Worm (Caenorhabditis elegans): ENCODE results near the gene W03G1.2.

The W03G1.2 gene

DNA sequence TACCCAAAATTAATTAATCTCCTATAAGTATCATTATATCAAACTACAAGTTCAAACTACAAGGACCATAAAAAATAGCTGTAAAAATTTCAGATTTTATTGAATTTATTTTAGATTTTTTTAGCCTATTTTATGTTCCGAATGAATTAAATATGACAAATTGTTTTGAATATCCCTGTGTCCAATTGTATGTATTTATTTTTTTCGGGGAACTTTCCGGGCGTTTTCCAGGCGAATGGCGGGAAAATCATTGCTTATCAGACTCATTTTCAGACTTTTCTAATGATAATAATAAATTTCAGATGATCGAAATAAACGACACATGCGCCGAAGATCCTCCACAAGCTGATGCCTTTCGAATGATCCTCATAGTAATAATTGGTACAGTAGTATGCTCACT lies 23.5 kb downstream of the W03G1.2 start, which contains the start of gene F56A11.4:
TSS of gene F56A11.4 (plus strand) at position 301 of the 400 bp plus-strand sequence.
- TF ChIP-seq hlh-30 (tag; optimal IDR thresholded peaks at IDR 0.05; ENCODE audit: insufficient read depth) = no peak
- TF ChIP-seq ztf-7 (tag; optimal IDR thresholded peaks at IDR 0.05) = no peak
- TF ChIP-seq dve-1 (tag; optimal IDR thresholded peaks at IDR 0.05; ENCODE audit: insufficient read depth) = no peak
- no peak for TF ChIP-seq nhr-28 (tag; optimal IDR thresholded peaks at IDR 0.05)
- TF ChIP-seq dmd-9 (GFP tag; IDR thresholded peaks at IDR 0.05) = no peak
- TF ChIP-seq fkh-10 (GFP tag; optimal IDR thresholded peaks at IDR 0.05) = no peak
- TF ChIP-seq mxl-2 (GFP tag; conservative IDR thresholded peaks at IDR 0.05) = no peak
- TF ChIP-seq Y75B8A.6 (GFP tag; IDR thresholded peaks at IDR 0.05) = no peak
- no peak for TF ChIP-seq F49E8.2 (tag; optimal IDR thresholded peaks at IDR 0.05; ENCODE audit: borderline replicate concordance)
- no peak for TF ChIP-seq pqm-1 (tag; optimal IDR thresholded peaks at IDR 0.05)
- no peak for TF ChIP-seq cey-2 (tag; optimal IDR thresholded peaks at IDR 0.05; ENCODE audit: borderline replicate concordance, insufficient read depth)
- TF ChIP-seq nhr-25 (tag; optimal IDR thresholded peaks at IDR 0.05; ENCODE audit: borderline replicate concordance, insufficient read depth) = no peak
- TF ChIP-seq fos-1 (tag; optimal IDR thresholded peaks at IDR 0.05) = no peak
- TF ChIP-seq Y5F2A.4 (GFP tag; optimal IDR thresholded peaks at IDR 0.05) = no peak
- TF ChIP-seq duxl-1 (tag; optimal IDR thresholded peaks at IDR 0.05; ENCODE audit: poor library complexity) = no peak
- TF ChIP-seq madf-5 (GFP tag; IDR thresholded peaks at IDR 0.05) = no peak
- no peak for TF ChIP-seq nhr-102 (tag; optimal IDR thresholded peaks at IDR 0.05)
- TF ChIP-seq pha-4 (GFP tag; IDR thresholded peaks at IDR 0.05) = no peak
- TF ChIP-seq pha-4 (tag; optimal IDR thresholded peaks at IDR 0.05) = no peak
- no peak for TF ChIP-seq ceh-82 (tag; optimal IDR thresholded peaks at IDR 0.05)

DNA sequence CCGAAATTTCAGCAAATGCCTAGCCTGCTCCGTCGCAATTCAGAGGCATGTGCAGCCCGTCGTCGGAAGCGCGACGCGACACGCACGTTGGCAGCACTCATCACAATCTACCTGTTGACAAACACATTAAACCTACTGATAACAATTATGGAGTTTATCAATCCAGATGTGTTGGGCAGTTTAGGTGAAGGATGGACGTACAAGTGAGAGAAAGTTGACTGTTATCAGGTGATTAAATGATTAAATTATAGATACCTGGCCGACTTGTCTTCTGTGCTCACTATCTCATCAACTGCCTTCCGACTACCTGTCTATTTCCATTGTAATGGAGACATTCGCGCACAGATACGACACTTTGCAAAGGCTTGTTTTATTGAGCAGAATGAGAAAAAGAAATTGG lies 27.5 kb downstream of the W03G1.2 start:
- TF ChIP-seq nhr-237 (tag; optimal IDR thresholded peaks at IDR 0.05) = no peak
- no peak for TF ChIP-seq madf-5 (GFP tag; IDR thresholded peaks at IDR 0.05)
- TF ChIP-seq nhr-11 (tag; optimal IDR thresholded peaks at IDR 0.05) = no peak
- no peak for TF ChIP-seq nhr-42 (GFP tag; IDR thresholded peaks at IDR 0.05)
- TF ChIP-seq tag-97 (GFP tag; IDR thresholded peaks at IDR 0.05) = no peak
- TF ChIP-seq egl-43 (GFP tag; IDR thresholded peaks at IDR 0.05) = no peak
- 0 out of 2 replicates have a peak, but pooled peaks have one; percentile 40 for TF ChIP-seq ceh-20 (GFP tag; IDR thresholded peaks at IDR 0.05)
- no peak for TF ChIP-seq F49E8.2 (tag; optimal IDR thresholded peaks at IDR 0.05; ENCODE audit: borderline replicate concordance)
- TF ChIP-seq unc-130 (GFP tag; optimal IDR thresholded peaks at IDR 0.05) = no peak
- no peak for TF ChIP-seq lin-15B (tag; optimal IDR thresholded peaks at IDR 0.05)
- TF ChIP-seq daf-12 (tag; optimal IDR thresholded peaks at IDR 0.05) = no peak
- TF ChIP-seq attf-4 (tag; optimal IDR thresholded peaks at IDR 0.05) = no peak
- TF ChIP-seq F44E2.7 (GFP tag; IDR thresholded peaks at IDR 0.05) = no peak
- TF ChIP-seq ztf-7 (tag; optimal IDR thresholded peaks at IDR 0.05) = no peak
- no peak for TF ChIP-seq ceh-62 (tag; optimal IDR thresholded peaks at IDR 0.05)
- TF ChIP-seq nhr-48 (tag; optimal IDR thresholded peaks at IDR 0.05) = peak; percentile 32
- no peak for TF ChIP-seq dmd-8 (GFP tag; IDR thresholded peaks at IDR 0.05)
- no peak for TF ChIP-seq T20F7.1 (GFP tag; optimal IDR thresholded peaks at IDR 0.05)
- no peak for TF ChIP-seq F10B5.3 (tag; optimal IDR thresholded peaks at IDR 0.05)
- TF ChIP-seq daf-16 (GFP tag; optimal IDR thresholded peaks at IDR 0.05) = peak in 1 of 2 experiments; percentile 70
- TF ChIP-seq daf-16 (tag; optimal IDR thresholded peaks at IDR 0.05) = peak; percentile 83
- TF ChIP-seq ama-1 (optimal IDR thresholded peaks at IDR 0.05) = no peak
- no peak for TF ChIP-seq F37D6.2 (tag; optimal IDR thresholded peaks at IDR 0.05)
- no peak for TF ChIP-seq ceh-28 (tag; optimal IDR thresholded peaks at IDR 0.05)
- no peak for TF ChIP-seq zag-1 (tag; optimal IDR thresholded peaks at IDR 0.05)
- TF ChIP-seq jun-1 (tag; optimal IDR thresholded peaks at IDR 0.05) = no peak
- TF ChIP-seq snpc-1.2 (GFP tag; IDR thresholded peaks at IDR 0.05) = no peak
- no peak for TF ChIP-seq zip-2 (tag; optimal IDR thresholded peaks at IDR 0.05)
- TF ChIP-seq tra-1 (GFP tag; IDR thresholded peaks at IDR 0.05) = peak; percentile 91
- no peak for TF ChIP-seq saeg-2 (GFP tag; IDR thresholded peaks at IDR 0.05)
- TF ChIP-seq lir-3 (tag; optimal IDR thresholded peaks at IDR 0.05) = no peak
- TF ChIP-seq lin-39 (tag; optimal IDR thresholded peaks at IDR 0.05) = no peak
- no peak for TF ChIP-seq hlh-30 (tag; optimal IDR thresholded peaks at IDR 0.05; ENCODE audit: insufficient read depth)
- no peak for TF ChIP-seq D1046.2 (GFP tag; IDR thresholded peaks at IDR 0.05)
- TF ChIP-seq nhr-25 (tag; optimal IDR thresholded peaks at IDR 0.05; ENCODE audit: borderline replicate concordance, insufficient read depth) = no peak
- peak; percentile 90 for TF ChIP-seq lin-1 (GFP tag; IDR thresholded peaks at IDR 0.05)
